Worm (Caenorhabditis elegans): ENCODE data around the gene T08A9.13.

T08A9.13 gene

DNA sequence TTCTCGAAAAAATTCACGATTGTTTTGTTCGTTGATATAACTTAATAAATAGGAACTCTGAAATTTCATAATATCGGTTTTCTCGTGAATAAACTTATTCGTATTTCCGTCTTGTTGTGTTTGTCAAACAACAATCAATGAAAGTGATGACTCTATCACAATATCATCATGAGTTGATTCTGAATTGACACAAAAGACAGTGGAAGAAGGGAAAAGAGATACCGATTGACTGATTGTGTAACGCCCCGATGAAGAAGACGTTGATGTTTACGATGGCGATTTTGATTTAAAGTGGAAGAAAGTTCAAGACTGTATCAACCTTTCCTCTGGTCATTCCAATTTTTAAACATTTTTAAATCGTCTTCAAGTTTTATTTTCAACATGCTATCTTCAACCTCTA is 7.4 kb upstream of the T08A9.13 start, which contains the start of gene ttr-59:
Gene ttr-59 (plus strand): TSS at position 218 of the 400 bp plus-strand sequence.
- TF ChIP-seq pha-4 (tag; optimal IDR thresholded peaks at IDR 0.05) (no peak), unc-62 (GFP tag; optimal IDR thresholded peaks at IDR 0.05) (peak; percentile 23), lsy-2 (tag; optimal IDR thresholded peaks at IDR 0.05) (no peak), blmp-1 (tag; optimal IDR thresholded peaks at IDR 0.05) (no peak), elt-3 (tag; optimal IDR thresholded peaks at IDR 0.05) (no peak), mls-2 (tag; optimal IDR thresholded peaks at IDR 0.05) (no peak), unc-39 (tag; optimal IDR thresholded peaks at IDR 0.05) (no peak), ces-1 (GFP tag; optimal IDR thresholded peaks at IDR 0.05) (no peak)

DNA sequence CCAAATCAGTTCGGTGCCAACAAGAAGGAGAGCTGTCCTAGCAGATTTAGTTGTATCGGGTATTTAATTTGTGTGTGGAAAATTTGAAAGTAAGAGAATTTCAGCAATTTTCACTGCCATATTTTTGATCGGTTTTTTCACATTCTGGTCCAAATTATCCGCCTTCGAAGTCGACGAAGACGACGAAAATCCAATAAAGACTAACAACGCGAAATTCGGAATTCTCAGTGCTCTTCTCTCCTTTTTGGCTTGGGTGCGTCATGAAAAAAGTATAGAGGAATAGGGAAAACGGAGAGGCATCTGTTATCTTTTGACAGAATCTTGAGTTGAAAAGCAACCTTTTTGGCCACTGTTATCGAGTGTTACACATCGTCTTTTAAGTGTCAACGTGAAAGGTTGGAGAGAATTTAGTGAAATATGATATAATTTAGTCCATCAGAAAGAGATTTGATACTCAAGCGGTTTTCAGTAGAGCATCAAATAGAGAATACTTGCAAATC is 5.9 kb upstream of the T08A9.13 start:
- TF ChIP-seq hlh-1 (tag; optimal IDR thresholded peaks at IDR 0.05) (no peak), nhr-237 (tag; optimal IDR thresholded peaks at IDR 0.05) (no peak), pha-4 (tag; optimal IDR thresholded peaks at IDR 0.05) (no peak), ces-1 (GFP tag; optimal IDR thresholded peaks at IDR 0.05) (peak; percentile 83), lsy-2 (tag; optimal IDR thresholded peaks at IDR 0.05) (no peak), unc-120 (tag; optimal IDR thresholded peaks at IDR 0.05; ENCODE audit: poor library complexity, severe bottlenecking) (no peak), drap-1 (GFP tag; optimal IDR thresholded peaks at IDR 0.05) (no peak)

DNA sequence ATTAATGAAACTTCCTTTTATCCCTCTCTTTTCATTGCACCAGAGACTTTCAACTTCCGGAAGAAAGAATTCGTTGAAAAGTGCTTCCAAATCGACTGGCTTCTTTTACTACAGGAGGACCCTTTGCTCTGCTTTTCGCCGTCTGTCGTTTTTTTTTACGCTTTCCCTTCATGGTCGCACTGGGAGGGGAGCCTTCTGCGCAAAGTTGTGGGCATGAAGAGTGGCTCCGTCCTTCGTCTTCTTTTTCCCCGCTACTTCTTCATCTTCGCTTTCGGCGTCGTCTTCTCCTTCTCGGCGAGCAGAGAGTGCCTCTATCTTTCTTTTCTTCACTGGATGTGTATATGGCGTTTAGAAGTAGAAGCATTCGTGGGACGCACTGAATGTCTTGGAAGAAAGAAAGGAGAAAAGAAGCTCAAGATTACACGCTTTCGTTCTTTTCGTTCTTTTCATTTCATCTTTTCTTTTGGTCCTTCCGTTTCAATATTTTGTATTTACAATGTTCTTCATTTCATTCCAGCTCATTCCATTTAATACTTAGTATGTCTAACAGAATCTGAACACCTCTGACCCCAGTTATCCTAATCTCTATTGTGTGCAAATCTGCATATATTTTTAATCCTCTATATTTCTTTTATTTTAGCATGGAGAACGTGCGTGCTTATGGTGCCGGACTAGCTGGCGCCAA is 4.9 kb upstream of the T08A9.13 start, which contains the start of gene sng-1:
Gene sng-1 (plus strand): TSS at position 635 of the 685 bp plus-strand sequence.
- TF ChIP-seq tbx-8 (GFP tag; optimal IDR thresholded peaks at IDR 0.05) = no peak
- peak; percentile 35 for TF ChIP-seq ces-1 (GFP tag; optimal IDR thresholded peaks at IDR 0.05)
- TF ChIP-seq zip-8 (tag; optimal IDR thresholded peaks at IDR 0.05) = no peak
- TF ChIP-seq ham-2 (GFP tag; optimal IDR thresholded peaks at IDR 0.05) = no peak
- no peak for TF ChIP-seq blmp-1 (tag; optimal IDR thresholded peaks at IDR 0.05)
- no peak for TF ChIP-seq M03D4.4 (tag; optimal IDR thresholded peaks at IDR 0.05)
- no peak for TF ChIP-seq nhr-76 (tag; optimal IDR thresholded peaks at IDR 0.05)

DNA sequence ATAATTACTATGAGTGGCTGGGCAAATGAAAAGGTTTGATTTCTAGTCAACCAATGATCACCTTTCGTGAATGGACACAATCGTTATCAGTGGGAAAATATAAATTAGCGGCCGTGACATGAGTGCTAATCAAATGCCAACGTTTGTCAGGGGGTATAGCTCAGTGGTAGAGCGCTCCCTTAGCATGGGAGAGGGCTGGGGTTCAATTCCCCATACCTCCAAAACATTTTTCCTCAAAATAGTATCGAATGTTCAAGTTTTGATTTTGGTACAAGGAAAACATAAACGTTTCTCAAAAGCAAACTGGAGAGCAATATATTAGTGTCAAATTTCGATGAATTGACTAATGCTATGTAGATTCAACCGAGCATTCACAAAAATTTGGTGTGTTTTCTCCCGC is 1.4 kb upstream of the T08A9.13 start:
- TF ChIP-seq sem-2 (GFP tag; optimal IDR thresholded peaks at IDR 0.05) (no peak), sptf-1 (tag; optimal IDR thresholded peaks at IDR 0.05) (peak; percentile 65)

DNA sequence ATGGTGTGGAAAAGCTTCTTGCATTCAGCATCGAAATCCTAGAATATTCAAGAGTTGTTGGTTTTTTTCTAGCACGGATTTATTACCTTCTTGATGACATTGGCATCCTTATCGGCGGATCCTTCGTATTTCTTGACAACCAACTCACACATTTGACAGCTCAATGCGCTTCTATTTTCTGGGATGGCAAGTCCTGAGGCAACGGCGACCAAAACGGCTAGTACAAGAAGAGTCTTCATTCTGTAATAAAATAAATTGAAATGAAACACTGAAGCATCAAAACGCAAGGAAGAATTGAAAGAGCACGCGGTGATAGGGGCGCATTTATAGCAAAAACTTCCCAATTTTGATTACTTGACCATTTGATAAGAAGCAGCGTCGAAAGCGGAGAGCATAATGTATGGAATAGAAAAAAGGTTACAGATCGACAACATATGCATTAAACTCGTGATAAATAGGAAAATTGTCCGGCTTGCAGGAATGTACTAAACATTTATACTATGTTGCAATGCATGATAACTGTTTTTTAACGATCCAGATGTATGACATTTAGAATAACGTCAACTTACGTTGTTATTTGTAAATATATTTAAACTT is 2.0 kb downstream of the T08A9.13 start, which contains the start of gene spp-5:
Gene spp-5 (minus strand): TSS at position 240 of the 597 bp plus-strand sequence.
- no peak for TF ChIP-seq ztf-11 (tag; optimal IDR thresholded peaks at IDR 0.05)
- no peak for TF ChIP-seq ces-1 (GFP tag; optimal IDR thresholded peaks at IDR 0.05)
- TF ChIP-seq mep-1 (tag; optimal IDR thresholded peaks at IDR 0.05) = no peak
- TF ChIP-seq ceh-39 (tag; optimal IDR thresholded peaks at IDR 0.05) = no peak
- TF ChIP-seq ceh-83 (GFP tag; optimal IDR thresholded peaks at IDR 0.05) = no peak
- TF ChIP-seq lin-32 (GFP tag; optimal IDR thresholded peaks at IDR 0.05) = no peak

DNA sequence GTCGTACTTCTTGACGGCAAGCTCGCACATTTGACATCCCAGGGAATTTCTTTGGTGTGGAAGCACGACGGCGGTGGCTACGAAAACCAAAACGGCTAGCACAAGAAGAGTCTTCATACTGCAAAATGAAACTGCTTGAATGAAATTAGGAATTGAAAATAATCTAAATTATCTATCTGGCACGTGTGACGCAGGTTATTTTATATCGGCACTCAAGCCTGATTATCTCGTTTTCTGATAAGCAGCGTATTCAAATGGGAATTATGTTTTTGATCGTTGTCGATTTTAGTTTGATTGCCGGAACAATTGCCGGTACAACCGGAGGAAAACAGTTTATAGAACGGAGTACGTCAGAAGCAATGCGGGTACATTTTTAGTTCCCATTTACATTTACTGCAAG is 3.6 kb downstream of the T08A9.13 start, which contains the start of gene spp-4:
Gene spp-4 (minus strand): TSS at position 118 of the 400 bp plus-strand sequence.
- TF ChIP-seq ham-2 (GFP tag; optimal IDR thresholded peaks at IDR 0.05) = no peak
- no peak for TF ChIP-seq drap-1 (GFP tag; optimal IDR thresholded peaks at IDR 0.05)

DNA sequence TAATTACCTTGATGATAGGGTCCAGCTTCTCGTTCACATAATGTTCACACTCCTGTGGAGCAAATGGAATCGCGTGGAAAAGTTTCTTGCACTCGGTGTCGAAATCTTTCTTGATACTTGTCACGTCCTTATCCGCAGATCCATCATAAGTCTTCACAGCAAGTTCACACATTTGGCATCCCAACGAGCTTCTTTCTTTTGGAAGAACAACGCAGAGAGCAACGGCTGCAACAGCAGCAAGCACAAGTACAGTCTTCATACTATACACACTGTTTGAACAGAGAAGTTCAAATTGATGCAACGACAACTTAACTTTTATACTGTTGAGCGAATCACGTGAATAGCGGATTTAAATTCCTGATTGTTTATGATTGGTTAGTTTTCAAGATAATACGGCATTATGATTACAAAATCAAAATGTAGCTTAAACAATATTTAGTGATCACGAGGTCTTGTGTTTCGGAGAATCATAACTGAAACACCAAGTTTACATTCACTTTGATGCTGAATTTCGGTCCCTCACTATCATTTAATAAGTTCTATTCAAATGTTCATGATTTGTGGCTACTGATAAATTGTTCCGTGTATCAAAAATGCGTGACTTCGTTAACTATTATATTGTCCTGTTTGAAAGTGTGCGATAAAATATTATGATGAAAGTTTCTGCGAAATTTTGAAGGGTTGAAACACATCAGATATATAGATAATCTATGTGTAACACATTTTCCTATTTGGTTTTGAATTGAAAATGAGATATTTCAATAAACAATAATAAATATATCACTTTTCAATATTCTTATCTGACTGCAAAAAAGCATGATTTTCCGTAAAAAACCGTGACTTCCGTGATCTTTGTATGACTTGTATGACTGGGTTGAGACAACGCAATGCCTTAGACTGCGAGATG is 5.5 kb downstream of the T08A9.13 start, which contains the start of the genes spp-2 and spp-6:
Gene spp-2 (minus strand): TSS at position 334 of the 907 bp plus-strand sequence.
Gene spp-6 (plus strand): TSS at position 857 of the 907 bp plus-strand sequence.
- no peak for TF ChIP-seq M03D4.4 (tag; optimal IDR thresholded peaks at IDR 0.05)
- TF ChIP-seq blmp-1 (tag; optimal IDR thresholded peaks at IDR 0.05) = no peak
- no peak for TF ChIP-seq unc-39 (tag; optimal IDR thresholded peaks at IDR 0.05)
- TF ChIP-seq mls-2 (tag; optimal IDR thresholded peaks at IDR 0.05) = no peak
- no peak for TF ChIP-seq flh-1 (GFP tag; optimal IDR thresholded peaks at IDR 0.05)
- TF ChIP-seq sem-2 (GFP tag; optimal IDR thresholded peaks at IDR 0.05) = no peak
- no peak for TF ChIP-seq snpc-4 (tag; optimal IDR thresholded peaks at IDR 0.05)
- no peak for TF ChIP-seq ceh-83 (GFP tag; optimal IDR thresholded peaks at IDR 0.05)
